Fruit fly (Drosophila melanogaster) whole organism, embryonic: Measurements from ENCODE around the gene Sumo.
A peak's percentile ranks its signal among the peaks of the same experiment; 100 is the strongest.

Experiments used
- Awh ChIP-seq: fragments of 200-800 bp; sonication (Bioruptor generic); IDR thresholded peaks from 2 replicates; pipeline ENCODE4, ENCODE4 v1.3.6; 2022; ENCODE audit warnings: missing biosample characterization, missing genetic modification characterization
- CG10209 ChIP-seq: fragments of 200-800 bp; sonication (Bioruptor generic); optimal IDR thresholded peaks from 3 replicates; lab custom pipeline; 2017; ENCODE audit warnings: missing biosample characterization, mild to moderate bottlenecking, missing genetic modification characterization, missing genetic modification reagents
- CG10366 ChIP-seq: fragments of 200-800 bp; sonication (Bioruptor generic); IDR thresholded peaks from 2 replicates; pipeline ENCODE4 v1.3.6; 2022; ENCODE audit warnings: missing biosample characterization, missing genetic modification characterization
- CG10431 ChIP-seq: fragments of 200-800 bp; sonication (Bioruptor generic); optimal IDR thresholded peaks from 3 replicates; lab custom pipeline; 2018; ENCODE audit warnings: missing biosample characterization, mild to moderate bottlenecking, missing genetic modification characterization
- CG10959 ChIP-seq: fragments of 200-800 bp; sonication (Bioruptor generic); IDR thresholded peaks from 2 replicates; pipeline ENCODE4 v1.3.6; 2022; ENCODE audit warnings: missing biosample characterization, missing genetic modification characterization
- CG10979 ChIP-seq: fragments of 200-800 bp; sonication (Bioruptor generic); optimal IDR thresholded peaks from 2 replicates; lab custom pipeline; 2018; ENCODE audit warnings: missing biosample characterization, mild to moderate bottlenecking, missing genetic modification characterization, moderate library complexity
- CG12236 ChIP-seq: fragments of 200-800 bp; sonication (Bioruptor generic); optimal IDR thresholded peaks from 2 replicates; lab custom pipeline; 2016; ENCODE audit warnings: missing biosample characterization, missing genetic modification characterization
- CG12299 ChIP-seq: fragments of 200-800 bp; sonication (Bioruptor generic); optimal IDR thresholded peaks from 2 replicates; lab custom pipeline; 2018; ENCODE audit warnings: missing biosample characterization, mild to moderate bottlenecking, missing genetic modification characterization
- CG16863 ChIP-seq: fragments of 200-800 bp; sonication (Bioruptor generic); optimal IDR thresholded peaks from 3 replicates; lab custom pipeline; 2016; ENCODE audit warnings: missing biosample characterization, missing genetic modification characterization
- CG17912 ChIP-seq: fragments of 200-800 bp; sonication (Bioruptor generic); optimal IDR thresholded peaks from 2 replicates; lab custom pipeline; 2018; ENCODE audit warnings: missing biosample characterization, mild to moderate bottlenecking, missing genetic modification characterization
- CG3838 ChIP-seq: fragments of 200-800 bp; sonication (Bioruptor generic); optimal IDR thresholded peaks from 3 replicates; lab custom pipeline; 2016; ENCODE audit warnings: missing biosample characterization, missing genetic modification characterization
- CG4707 ChIP-seq: fragments of 200-800 bp; sonication (Bioruptor generic); optimal IDR thresholded peaks from 2 replicates; lab custom pipeline; 2018; ENCODE audit warnings: missing biosample characterization, mild to moderate bottlenecking, missing genetic modification characterization, moderate library complexity
- CG4730 ChIP-seq: fragments of 200-800 bp; sonication (Bioruptor generic); IDR thresholded peaks from 2 replicates; pipeline ENCODE4 v1.3.6; 2022; ENCODE audit warnings: missing biosample characterization, missing genetic modification characterization
- CG6765 ChIP-seq: fragments of 200-800 bp; sonication (Bioruptor generic); optimal IDR thresholded peaks from 3 replicates; lab custom pipeline; 2017; ENCODE audit warnings: missing biosample characterization, mild to moderate bottlenecking, missing genetic modification characterization
- CG7271 ChIP-seq: fragments of 200-800 bp; sonication (Bioruptor generic); optimal IDR thresholded peaks from 2 replicates; lab custom pipeline; 2018; ENCODE audit warnings: missing biosample characterization, mild to moderate bottlenecking, missing genetic modification characterization, moderate library complexity
- CG8089 ChIP-seq: fragments of 200-800 bp; sonication (Bioruptor generic); optimal IDR thresholded peaks from 3 replicates; lab custom pipeline; 2016; ENCODE audit warnings: missing biosample characterization, missing genetic modification characterization
- CG8924 ChIP-seq: fragments of 200-800 bp; optimal IDR thresholded peaks from 3 replicates; lab custom pipeline; 2019; ENCODE audit warnings: missing biosample characterization, mild to moderate bottlenecking, missing genetic modification characterization, moderate library complexity
- CG9215 ChIP-seq: fragments of 200-800 bp; sonication (Bioruptor generic); IDR thresholded peaks from 2 replicates; pipeline ENCODE4 v1.3.6; 2022; ENCODE audit warnings: missing biosample characterization, missing genetic modification characterization
- CG9817 ChIP-seq: fragments of 200-800 bp; sonication (Bioruptor generic); optimal IDR thresholded peaks from 2 replicates; lab custom pipeline; 2018; ENCODE audit warnings: missing biosample characterization, mild to moderate bottlenecking, missing genetic modification characterization, moderate library complexity
- CG9876 ChIP-seq: fragments of 200-800 bp; sonication (Bioruptor generic); optimal IDR thresholded peaks from 2 replicates; lab custom pipeline; 2016; ENCODE audit warnings: missing biosample characterization, missing genetic modification characterization
- CHES-1-like ChIP-seq: fragments of 200-800 bp; sonication (Bioruptor generic); optimal IDR thresholded peaks from 2 replicates; lab custom pipeline; 2016; ENCODE audit warnings: missing biosample characterization, missing genetic modification characterization
- Dll ChIP-seq: fragments of 200-800 bp; sonication (Bioruptor generic); IDR thresholded peaks from 4 replicates; pipeline ENCODE4 v1.3.6; 2022; ENCODE audit warnings: missing biosample characterization, missing genetic modification characterization; ENCODE audit not compliant: partially characterized antibody
- Fer1 ChIP-seq: fragments of 200-800 bp; sonication (Bioruptor generic); optimal IDR thresholded peaks from 2 replicates; lab custom pipeline; 2017; ENCODE audit warnings: missing biosample characterization, mild to moderate bottlenecking, missing genetic modification characterization
- H15 ChIP-seq: fragments of 200-800 bp; sonication (Bioruptor generic); IDR thresholded peaks from 3 replicates; pipeline ENCODE4 v1.3.6; 2022; ENCODE audit warnings: missing biosample characterization, missing genetic modification characterization
- H2.0 ChIP-seq: fragments of 200-800 bp; sonication (Bioruptor generic); IDR thresholded peaks from 2 replicates; pipeline ENCODE4 v1.3.6; 2022; ENCODE audit warnings: missing biosample characterization, missing genetic modification characterization
- HLH54F ChIP-seq: fragments of 200-800 bp; sonication (Bioruptor generic); optimal IDR thresholded peaks from 3 replicates; lab custom pipeline; 2016; ENCODE audit warnings: missing biosample characterization, missing genetic modification characterization
- Hey ChIP-seq: fragments of 200-800 bp; sonication (Bioruptor generic); optimal IDR thresholded peaks from 3 replicates; lab custom pipeline; 2018; ENCODE audit warnings: missing biosample characterization, mild to moderate bottlenecking, missing genetic modification characterization
- HmgD ChIP-seq: fragments of 200-800 bp; sonication (Bioruptor generic); optimal IDR thresholded peaks from 3 replicates; lab custom pipeline; 2016; ENCODE audit warnings: missing biosample characterization, missing genetic modification characterization
- Hmr ChIP-seq: fragments of 200-800 bp; sonication (Bioruptor generic); optimal IDR thresholded peaks from 3 replicates; lab custom pipeline; 2017; ENCODE audit warnings: mild to moderate bottlenecking, missing biosample characterization, missing genetic modification reagents, missing genetic modification characterization
- NFAT ChIP-seq: fragments of 200-800 bp; sonication (Bioruptor generic); IDR thresholded peaks from 2 replicates; pipeline ENCODE4 v1.3.6; 2022; ENCODE audit warnings: missing biosample characterization, missing genetic modification characterization
- Six4 ChIP-seq: fragments of 200-800 bp; sonication (Bioruptor generic); optimal IDR thresholded peaks from 2 replicates; lab custom pipeline; 2016; ENCODE audit warnings: missing biosample characterization, missing genetic modification characterization
- YL-1 ChIP-seq: fragments of 200-800 bp; sonication (Bioruptor generic); optimal IDR thresholded peaks from 3 replicates; lab custom pipeline; 2017; ENCODE audit warnings: missing biosample characterization, mild to moderate bottlenecking, missing genetic modification characterization
- ac ChIP-seq: fragments of 200-800 bp; sonication (Bioruptor generic); optimal IDR thresholded peaks from 3 replicates; lab custom pipeline; 2017; ENCODE audit warnings: missing biosample characterization, mild to moderate bottlenecking, missing genetic modification characterization
- caup ChIP-seq: fragments of 200-800 bp; sonication (Bioruptor generic); optimal IDR thresholded peaks from 3 replicates; lab custom pipeline; 2017; ENCODE audit warnings: missing biosample characterization, mild to moderate bottlenecking, missing genetic modification characterization, moderate library complexity; ENCODE audit not compliant: severe bottlenecking
- ci ChIP-seq: fragments of 200-800 bp; sonication (Bioruptor generic); IDR thresholded peaks from 3 replicates; pipeline ENCODE4 v1.3.6; 2022; ENCODE audit warnings: missing biosample characterization, missing genetic modification characterization
- corto ChIP-seq: fragments of 200-800 bp; sonication (Bioruptor generic); optimal IDR thresholded peaks from 2 replicates; lab custom pipeline; 2016; ENCODE audit warnings: missing biosample characterization, mild to moderate bottlenecking, missing genetic modification characterization, moderate library complexity
- crc ChIP-seq: fragments of 200-800 bp; sonication (Bioruptor generic); optimal IDR thresholded peaks from 2 replicates; lab custom pipeline; 2016; ENCODE audit warnings: missing biosample characterization, missing genetic modification characterization
- croc ChIP-seq: fragments of 200-800 bp; sonication (Bioruptor generic); conservative IDR thresholded peaks from 3 replicates; pipeline ENCODE4 v1.3.6; 2022; ENCODE audit warnings: missing biosample characterization, missing genetic modification characterization
- crol ChIP-seq: fragments of 200-800 bp; sonication (Bioruptor generic); IDR thresholded peaks from 2 replicates; pipeline ENCODE4 v1.3.6; 2022; ENCODE audit warnings: missing biosample characterization, missing genetic modification characterization
- dimm ChIP-seq: fragments of 200-800 bp; sonication (Bioruptor generic); IDR thresholded peaks from 2 replicates; pipeline ENCODE4 v1.3.6; 2022; ENCODE audit warnings: missing biosample characterization, missing genetic modification characterization
- dysf ChIP-seq: fragments of 200-800 bp; sonication (Bioruptor generic); IDR thresholded peaks from 3 replicates; pipeline ENCODE4 v1.3.6; 2022; ENCODE audit warnings: missing biosample characterization, missing genetic modification characterization
- hbn ChIP-seq: fragments of 200-800 bp; sonication (Bioruptor generic); IDR thresholded peaks from 2 replicates; pipeline ENCODE4 v1.3.6; 2022; ENCODE audit warnings: missing biosample characterization, missing genetic modification characterization; ENCODE audit not compliant: partially characterized antibody
- ind ChIP-seq: fragments of 200-800 bp; sonication (Bioruptor generic); optimal IDR thresholded peaks from 3 replicates; lab custom pipeline; 2016; ENCODE audit warnings: missing biosample characterization, missing genetic modification characterization
- insv ChIP-seq, 2 experiments: fragments of 200-800 bp; sonication (Bioruptor generic); optimal IDR thresholded peaks; 3 replicates each; lab custom pipeline; 2016 to 2018; ENCODE audit warnings: missing biosample characterization in 2 of 2, missing genetic modification characterization in 2 of 2
- oc ChIP-seq: fragments of 200-800 bp; sonication (Bioruptor generic); optimal IDR thresholded peaks from 2 replicates; lab custom pipeline; 2018; ENCODE audit warnings: missing biosample characterization, mild to moderate bottlenecking, missing genetic modification characterization, moderate library complexity
- run ChIP-seq: fragments of 200-800 bp; sonication (Bioruptor generic); optimal IDR thresholded peaks from 3 replicates; lab custom pipeline; 2018; ENCODE audit warnings: missing biosample characterization, mild to moderate bottlenecking, missing genetic modification characterization
- tup ChIP-seq: fragments of 200-800 bp; sonication (Bioruptor generic); optimal IDR thresholded peaks from 2 replicates; lab custom pipeline; 2016; ENCODE audit warnings: missing biosample characterization, mild to moderate bottlenecking, missing genetic modification characterization, moderate library complexity
- vfl ChIP-seq: fragments of 200-800 bp; sonication (Bioruptor generic); optimal IDR thresholded peaks from 2 replicates; lab custom pipeline; 2016; ENCODE audit warnings: missing biosample characterization, missing genetic modification characterization
- vvl ChIP-seq: fragments of 200-800 bp; sonication (Bioruptor generic); IDR thresholded peaks from 2 replicates; pipeline ENCODE4 v1.3.6; 2022; ENCODE audit warnings: missing biosample characterization, missing genetic modification characterization
- zfh1 ChIP-seq: fragments of 200-800 bp; sonication (Bioruptor generic); IDR thresholded peaks from 3 replicates; pipeline ENCODE4 v1.3.6; 2022; ENCODE audit warnings: missing biosample characterization, missing genetic modification characterization

The Sumo gene

dm6 chr2L:6922091-6922753 lies 45.2 kb downstream of the Sumo start (continued):
- TF ChIP-seq tup = no peak
- no peak for TF ChIP-seq oc (tag; lab: Kevin White, UChicago)
- no peak for TF ChIP-seq CG17912 (GFP tag; lab: Kevin White, UChicago)
- TF ChIP-seq HmgD (GFP tag; lab: Kevin White, UChicago) = no peak
- TF ChIP-seq vvl (GFP tag; lab: Robert Waterston, UW) = peak; percentile 88; the same call in 1 of the 2 replicates
- no peak for TF ChIP-seq crol
- TF ChIP-seq CG12236 (GFP tag; lab: Kevin White, UChicago) = peak; percentile 52
- no peak for TF ChIP-seq CG4707
- no peak for TF ChIP-seq croc (GFP tag; lab: Robert Waterston, UW)
- peak; percentile 38 for TF ChIP-seq corto
- no peak for TF ChIP-seq CG10959 (GFP tag; lab: Robert Waterston, UW)
- TF ChIP-seq zfh1 (GFP tag; lab: Robert Waterston, UW) = peak; percentile 85
- peak; percentile 31 for TF ChIP-seq CG8089 (GFP tag; lab: Kevin White, UChicago)
- no peak for TF ChIP-seq CG9215 (GFP tag; lab: Robert Waterston, UW)
- peak; percentile 41 for TF ChIP-seq CG10431 (GFP tag; lab: Kevin White, UChicago)
- TF ChIP-seq HLH54F (GFP tag; lab: Kevin White, UChicago) = peak; percentile 41
- no peak for TF ChIP-seq H15 (GFP tag; lab: Robert Waterston, UW)
- TF ChIP-seq run (tag; lab: Kevin White, UChicago) = no peak
- no peak for TF ChIP-seq Awh (GFP tag; lab: Robert Waterston, UW)
- peak; percentile 45 for TF ChIP-seq vfl (GFP tag; lab: Kevin White, UChicago)
- TF ChIP-seq CG8924 = peak; percentile 70
- TF ChIP-seq ci (GFP tag; lab: Robert Waterston, UW) = no peak; the same call in 1 of the 3 replicates
- no peak for TF ChIP-seq CG9817 (tag; lab: Kevin White, UChicago)
- TF ChIP-seq insv (GFP tag; optimal IDR thresholded peaks at IDR 0.05; lab: Kevin White, UChicago) = no peak
- TF ChIP-seq YL-1 = no peak
- no peak for TF ChIP-seq NFAT (GFP tag; lab: Robert Waterston, UW)
- TF ChIP-seq hbn (GFP tag; lab: Robert Waterston, UW) = no peak
- no peak for TF ChIP-seq Hey (tag; lab: Kevin White, UChicago)
- peak; percentile 74 for TF ChIP-seq ind
- TF ChIP-seq ac = no peak
- TF ChIP-seq CG10209 (GFP tag; lab: Kevin White, UChicago) = no peak
- no peak; the same call in 1 of the 2 replicates for TF ChIP-seq CG4730
- TF ChIP-seq Dll = no peak
- TF ChIP-seq dimm (GFP tag; lab: Robert Waterston, UW) = no peak; the same call in 1 of the 2 replicates
- peak; percentile 78 for TF ChIP-seq CG10979 (tag; lab: Kevin White, UChicago)
- TF ChIP-seq CG10366 (GFP tag; lab: Robert Waterston, UW) = peak; percentile 80; the same call in 1 of the 2 replicates
- TF ChIP-seq CG16863 (GFP tag; lab: Kevin White, UChicago) = peak; percentile 46
- peak; percentile 35 for TF ChIP-seq CG9876 (GFP tag; lab: Kevin White, UChicago)
- TF ChIP-seq CG6765 (GFP tag; lab: Kevin White, UChicago) = no peak
- TF ChIP-seq dysf (GFP tag; lab: Robert Waterston, UW) = no peak; the same call in 2 of the 3 replicates
- TF ChIP-seq CG3838 (GFP tag; lab: Kevin White, UChicago) = no peak
- TF ChIP-seq Fer1 = peak; percentile 57
- TF ChIP-seq CG12299 (tag; lab: Kevin White, UChicago) = peak; percentile 49
- TF ChIP-seq CG7271 (tag; lab: Kevin White, UChicago) = peak; percentile 1
- TF ChIP-seq H2.0 = no peak
- peak; percentile 79 for TF ChIP-seq crc (GFP tag; lab: Kevin White, UChicago)
- TF ChIP-seq caup (GFP tag; lab: Kevin White, UChicago) = peak; percentile 60
- TF ChIP-seq Six4 = peak; percentile 53
- TF ChIP-seq Hmr = no peak
- peak; percentile 51 for TF ChIP-seq CHES-1-like (GFP tag; lab: Kevin White, UChicago)
